Fruit fly (Drosophila melanogaster) whole organism, wandering third instar larva: ENCODE data around the gene Rbp9.

Experiments
- Dfd ChIP-seq: fragments of >200 bp; optimal IDR thresholded peaks from 2 replicates; lab custom pipeline; 2017; ENCODE audit warnings: missing biosample characterization, missing genetic modification characterization
- Hnf4 ChIP-seq: fragments of 200-800 bp; sonication (Bioruptor generic); optimal IDR thresholded peaks from 2 replicates; lab custom pipeline; 2016; ENCODE audit warnings: missing biosample characterization, mild to moderate bottlenecking, missing genetic modification characterization
- OdsH ChIP-seq: fragments of 200-800 bp; sonication (Bioruptor generic); optimal IDR thresholded peaks from 2 replicates; lab custom pipeline; 2016; ENCODE audit warnings: missing biosample characterization, mild to moderate bottlenecking, missing genetic modification characterization
- h ChIP-seq: fragments of 200-800 bp; sonication (Bioruptor generic); optimal IDR thresholded peaks from 3 replicates; lab custom pipeline; 2016; ENCODE audit warnings: missing biosample characterization, mild to moderate bottlenecking, missing genetic modification characterization
- tai ChIP-seq: sonication (Bioruptor generic); optimal IDR thresholded peaks from 2 replicates; lab custom pipeline; 2016; ENCODE audit warnings: missing biosample characterization, missing genetic modification characterization
- usp ChIP-seq: fragments of >200 bp; optimal IDR thresholded peaks from 2 replicates; lab custom pipeline; 2017; ENCODE audit warnings: missing biosample characterization, missing genetic modification characterization

DNA sequence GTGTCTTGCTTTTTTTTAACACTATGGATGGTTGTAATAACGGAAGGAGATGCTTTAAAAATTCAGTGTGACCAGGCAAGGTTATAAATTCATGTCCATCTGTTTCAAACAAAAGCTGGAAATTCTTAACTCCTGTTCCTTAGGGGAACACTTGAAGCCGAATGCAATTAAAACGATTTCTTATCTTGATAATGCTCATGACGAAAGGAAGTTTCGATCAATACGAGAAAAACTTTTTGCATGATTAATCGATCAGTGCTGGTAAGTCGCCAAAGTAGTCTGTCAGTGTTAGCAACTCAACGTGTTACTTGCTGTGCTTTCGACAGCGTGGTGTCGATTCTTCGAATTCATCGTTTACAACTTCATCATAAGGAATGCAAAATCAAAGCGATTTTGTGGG, at the start of gene Rbp9:
- TF ChIP-seq usp (GFP tag; lab: Kevin White, UChicago) (no peak), Dfd (no peak), h (GFP tag; lab: Kevin White, UChicago) (no peak), tai (GFP tag; lab: Kevin White, UChicago) (no peak), OdsH (GFP tag; lab: Kevin White, UChicago) (no peak), Hnf4 (no peak)
